Fruit fly (Drosophila melanogaster) whole organism, prepupa: ENCODE data around the gene mbm.

ENCODE experiments used
- CG10631 ChIP-seq: fragments of 200-800 bp; sonication (Bioruptor generic); optimal IDR thresholded peaks from 2 replicates; lab custom pipeline; 2016; ENCODE audit warnings: missing biosample characterization, missing genetic modification characterization
- CG11294 ChIP-seq: fragments of 200-800 bp; sonication (Bioruptor generic); IDR thresholded peaks from 2 replicates; pipeline ENCODE4 v1.3.6; 2022; ENCODE audit warnings: missing biosample characterization, missing genetic modification characterization
- CG11762 ChIP-seq: fragments of 200-800 bp; sonication (Bioruptor generic); optimal IDR thresholded peaks from 3 replicates; lab custom pipeline; 2016; ENCODE audit warnings: missing biosample characterization, missing genetic modification characterization; ENCODE audit not compliant: insufficient read depth
- CG15336 ChIP-seq: fragments of 200-800 bp; sonication (Bioruptor generic); IDR thresholded peaks from 2 replicates; pipeline ENCODE4 v1.3.6; 2022; ENCODE audit warnings: missing biosample characterization, missing genetic modification characterization
- CG1621 ChIP-seq: fragments of 200-800 bp; sonication (Bioruptor generic); optimal IDR thresholded peaks from 3 replicates; lab custom pipeline; 2018; ENCODE audit warnings: missing biosample characterization, mild to moderate bottlenecking, missing genetic modification characterization
- CG3032 ChIP-seq: fragments of 200-800 bp; optimal IDR thresholded peaks from 2 replicates; lab custom pipeline; 2019; ENCODE audit warnings: missing biosample characterization, mild to moderate bottlenecking, missing genetic modification characterization, moderate library complexity
- CG31627 ChIP-seq: fragments of 200-800 bp; sonication (Bioruptor generic); optimal IDR thresholded peaks from 3 replicates; lab custom pipeline; 2016; ENCODE audit warnings: missing biosample characterization, missing genetic modification characterization
- CG32006 ChIP-seq: fragments of 200-800 bp; sonication (Bioruptor generic); optimal IDR thresholded peaks from 3 replicates; lab custom pipeline; 2017; ENCODE audit warnings: missing biosample characterization, mild to moderate bottlenecking, missing genetic modification characterization
- CG3919 ChIP-seq: fragments of 200-800 bp; sonication (Bioruptor generic); optimal IDR thresholded peaks from 3 replicates; lab custom pipeline; 2016; ENCODE audit warnings: missing biosample characterization, missing genetic modification characterization
- CG4318 ChIP-seq: fragments of 200-800 bp; sonication (Bioruptor generic); optimal IDR thresholded peaks from 3 replicates; lab custom pipeline; 2017; ENCODE audit warnings: missing biosample characterization, mild to moderate bottlenecking, missing genetic modification characterization
- CG6163 ChIP-seq: fragments of 200-800 bp; sonication (Bioruptor generic); IDR thresholded peaks from 3 replicates; pipeline ENCODE4 v1.3.6; 2022; ENCODE audit warnings: missing biosample characterization, missing genetic modification characterization
- CG6276 ChIP-seq: fragments of 200-800 bp; sonication (Bioruptor generic); optimal IDR thresholded peaks from 2 replicates; lab custom pipeline; 2017; ENCODE audit warnings: missing biosample characterization, mild to moderate bottlenecking, missing genetic modification characterization
- CG6792 ChIP-seq: fragments of 200-800 bp; sonication (Bioruptor generic); optimal IDR thresholded peaks from 3 replicates; lab custom pipeline; 2016; ENCODE audit warnings: missing biosample characterization, missing genetic modification characterization
- CG6808 ChIP-seq: fragments of 200-800 bp; sonication (Bioruptor generic); optimal IDR thresholded peaks from 3 replicates; lab custom pipeline; 2017; ENCODE audit warnings: missing biosample characterization, missing genetic modification characterization, mild to moderate bottlenecking, moderate library complexity, missing genetic modification reagents
- CG6854 ChIP-seq: fragments of 200-800 bp; sonication (Bioruptor generic); optimal IDR thresholded peaks from 2 replicates; lab custom pipeline; 2017; ENCODE audit warnings: missing biosample characterization, mild to moderate bottlenecking, missing genetic modification characterization
- CG8319 ChIP-seq: fragments of 200-800 bp; sonication (Bioruptor generic); optimal IDR thresholded peaks from 3 replicates; lab custom pipeline; 2016; ENCODE audit warnings: missing biosample characterization, missing genetic modification characterization
- CG8632 ChIP-seq: fragments of 200-800 bp; sonication (Bioruptor generic); optimal IDR thresholded peaks from 3 replicates; lab custom pipeline; 2016; ENCODE audit warnings: missing biosample characterization, missing genetic modification characterization
- CG9139 ChIP-seq: fragments of 200-800 bp; sonication (Bioruptor generic); optimal IDR thresholded peaks from 3 replicates; lab custom pipeline; 2017; ENCODE audit warnings: missing biosample characterization, mild to moderate bottlenecking, missing genetic modification characterization
- Eip75B ChIP-seq: fragments of 200-800 bp; sonication (Bioruptor generic); optimal IDR thresholded peaks from 3 replicates; lab custom pipeline; 2016; ENCODE audit warnings: missing biosample characterization, missing genetic modification characterization
- Eip78C ChIP-seq: fragments of 200-800 bp; sonication (Bioruptor generic); peaks from one replicate; lab custom pipeline; 2016; ENCODE audit warnings: missing biosample characterization, missing genetic modification characterization
- Eip93F ChIP-seq: fragments of 200-800 bp; sonication (Bioruptor generic); optimal IDR thresholded peaks from 2 replicates; lab custom pipeline; 2016; ENCODE audit warnings: missing biosample characterization, mild to moderate bottlenecking, missing genetic modification characterization
- Ets21C ChIP-seq: fragments of 200-800 bp; sonication (Bioruptor generic); optimal IDR thresholded peaks from 3 replicates; lab custom pipeline; 2016; ENCODE audit warnings: missing biosample characterization, missing genetic modification characterization
- Ets96B ChIP-seq: fragments of 200-800 bp; optimal IDR thresholded peaks from 2 replicates; lab custom pipeline; 2019; ENCODE audit warnings: missing biosample characterization, mild to moderate bottlenecking, missing genetic modification characterization, moderate library complexity
- Gug ChIP-seq: fragments of 200-800 bp; sonication (Bioruptor generic); IDR thresholded peaks from 2 replicates; pipeline ENCODE4 v1.3.6; 2022; ENCODE audit warnings: missing biosample characterization, missing genetic modification characterization
- Hr4 ChIP-seq: fragments of 200-800 bp; sonication (Bioruptor generic); optimal IDR thresholded peaks from 3 replicates; lab custom pipeline; 2016; ENCODE audit warnings: missing biosample characterization, missing genetic modification characterization
- Lpt ChIP-seq: fragments of 200-800 bp; sonication (Bioruptor generic); optimal IDR thresholded peaks from 3 replicates; lab custom pipeline; 2016; ENCODE audit warnings: missing biosample characterization, missing genetic modification characterization
- Met ChIP-seq: fragments of 200-800 bp; sonication (Bioruptor generic); optimal IDR thresholded peaks from 3 replicates; lab custom pipeline; 2016; ENCODE audit warnings: missing biosample characterization, missing genetic modification characterization
- OdsH ChIP-seq: fragments of 200-800 bp; sonication (Bioruptor generic); optimal IDR thresholded peaks from 3 replicates; lab custom pipeline; 2016; ENCODE audit warnings: missing biosample characterization, missing genetic modification characterization
- Smox ChIP-seq: fragments of 200-800 bp; sonication (Bioruptor generic); optimal IDR thresholded peaks from 3 replicates; lab custom pipeline; 2016; ENCODE audit warnings: missing biosample characterization, missing genetic modification characterization
- Sox102F ChIP-seq: fragments of 200-800 bp; sonication (Bioruptor generic); optimal IDR thresholded peaks from 2 replicates; lab custom pipeline; 2016; ENCODE audit warnings: missing biosample characterization, mild to moderate bottlenecking, missing genetic modification characterization
- Sox14 ChIP-seq: fragments of 200-800 bp; sonication (Bioruptor generic); optimal IDR thresholded peaks from 3 replicates; lab custom pipeline; 2016; ENCODE audit warnings: missing biosample characterization, missing genetic modification characterization
- Sox15 ChIP-seq: fragments of 200-800 bp; sonication (Bioruptor generic); optimal IDR thresholded peaks from 3 replicates; lab custom pipeline; 2016; ENCODE audit warnings: missing biosample characterization, missing genetic modification characterization
- acj6 ChIP-seq: fragments of 200-800 bp; sonication (Bioruptor generic); optimal IDR thresholded peaks from 3 replicates; lab custom pipeline; 2016; ENCODE audit warnings: missing biosample characterization, missing genetic modification characterization
- dac ChIP-seq: fragments of 200-800 bp; sonication (Bioruptor generic); optimal IDR thresholded peaks from 2 replicates; lab custom pipeline; 2017; ENCODE audit warnings: missing biosample characterization, mild to moderate bottlenecking, missing genetic modification characterization
- dsx ChIP-seq: fragments of 200-800 bp; optimal IDR thresholded peaks from 3 replicates; lab custom pipeline; 2019; ENCODE audit warnings: missing biosample characterization, mild to moderate bottlenecking, missing genetic modification characterization, moderate library complexity; ENCODE audit not compliant: poor library complexity, severe bottlenecking
- eg ChIP-seq: fragments of 200-800 bp; sonication (Bioruptor generic); IDR thresholded peaks from 3 replicates; pipeline ENCODE4 v1.3.6; 2022; ENCODE audit warnings: missing biosample characterization, missing genetic modification characterization
- esn ChIP-seq: fragments of 200-800 bp; sonication (Bioruptor generic); optimal IDR thresholded peaks from 2 replicates; lab custom pipeline; 2016; ENCODE audit warnings: missing biosample characterization, mild to moderate bottlenecking, missing genetic modification characterization, moderate library complexity
- fd85E ChIP-seq: fragments of 200-800 bp; sonication (Bioruptor generic); optimal IDR thresholded peaks from 3 replicates; lab custom pipeline; 2016; ENCODE audit warnings: missing biosample characterization, missing genetic modification characterization
- fkh ChIP-seq: fragments of 200-800 bp; sonication (Bioruptor generic); optimal IDR thresholded peaks from 3 replicates; lab custom pipeline; 2017; ENCODE audit warnings: missing biosample characterization, mild to moderate bottlenecking, missing genetic modification characterization, moderate library complexity
- net ChIP-seq: fragments of 200-800 bp; sonication (Bioruptor generic); optimal IDR thresholded peaks from 3 replicates; lab custom pipeline; 2016; ENCODE audit warnings: missing biosample characterization, missing genetic modification characterization
- salr ChIP-seq, 2 experiments: fragments of 200-800 bp; sonication (Bioruptor generic); optimal IDR thresholded peaks; 3 replicates each; lab custom pipeline; 2016 to 2018; ENCODE audit warnings: missing biosample characterization in 2 of 2, missing genetic modification characterization in 2 of 2, mild to moderate bottlenecking in 1 of 2
- svp ChIP-seq: fragments of 200-800 bp; sonication (Bioruptor generic); peaks from one replicate; lab custom pipeline; 2016; ENCODE audit warnings: missing biosample characterization, missing genetic modification characterization
- topi ChIP-seq: fragments of 200-800 bp; sonication (Bioruptor generic); optimal IDR thresholded peaks from 3 replicates; lab custom pipeline; 2016; ENCODE audit warnings: missing biosample characterization, missing genetic modification characterization

Gene mbm

dm6 chr2L:249048-249825 lies 24.3 kb downstream of the mbm start (continued):
- TF ChIP-seq Sox14 (GFP tag; lab: Kevin White, UChicago) = peak; percentile 42
- peak; percentile 64 for TF ChIP-seq Gug (GFP tag; lab: Robert Waterston, UW)
- peak; percentile 61 for TF ChIP-seq acj6
- peak; percentile 24 for TF ChIP-seq CG8632 (GFP tag; lab: Kevin White, UChicago)
- peak; percentile 38 for TF ChIP-seq CG6163 (GFP tag; lab: Robert Waterston, UW)
- TF ChIP-seq CG8319 (GFP tag; lab: Kevin White, UChicago) = no peak
- TF ChIP-seq salr (GFP tag; optimal IDR thresholded peaks at IDR 0.05; lab: Kevin White, UChicago) = peak; percentile 34 to 85
- peak; percentile 9 for TF ChIP-seq CG1621
- TF ChIP-seq CG32006 (GFP tag; lab: Kevin White, UChicago) = peak; percentile 87
- peak; percentile 75 for TF ChIP-seq OdsH (GFP tag; lab: Kevin White, UChicago)
- TF ChIP-seq Ets21C (GFP tag; lab: Kevin White, UChicago) = peak; percentile 34
- peak; percentile 62 for TF ChIP-seq Eip75B (GFP tag; lab: Kevin White, UChicago)
- peak; percentile 36 for TF ChIP-seq CG31627 (GFP tag; lab: Kevin White, UChicago)
- TF ChIP-seq CG15336 = peak; percentile 70
- peak; percentile 50 for TF ChIP-seq CG6808 (GFP tag; lab: Kevin White, UChicago)
- peak; percentile 26 for TF ChIP-seq CG9139 (GFP tag; lab: Kevin White, UChicago)
- peak; percentile 42 for TF ChIP-seq CG3919

dm6 chr2L:248592-248991 lies 24.9 kb downstream of the mbm start:
- no peak for TF ChIP-seq net (GFP tag; lab: Kevin White, UChicago)
- no peak for TF ChIP-seq Gug (GFP tag; lab: Robert Waterston, UW)
- no peak for TF ChIP-seq CG3032 (tag; lab: Kevin White, UChicago)
- TF ChIP-seq Eip78C (GFP tag; lab: Kevin White, UChicago) = peak; percentile 12
- TF ChIP-seq CG6792 (GFP tag; lab: Kevin White, UChicago) = no peak
- TF ChIP-seq, all 60 proteins: peak for 1

dm6 chr2L:247845-248473 lies 25.6 kb downstream of the mbm start:
- TF ChIP-seq OdsH (GFP tag; lab: Kevin White, UChicago) (peak; percentile 74), CG4318 (GFP tag; lab: Kevin White, UChicago) (peak; percentile 78), Sox15 (peak; percentile 46), Ets21C (GFP tag; lab: Kevin White, UChicago) (no peak), CG8632 (GFP tag; lab: Kevin White, UChicago) (peak; percentile 65), Eip93F (GFP tag; lab: Kevin White, UChicago) (peak; percentile 57), CG32006 (GFP tag; lab: Kevin White, UChicago) (peak; percentile 85), CG3032 (tag; lab: Kevin White, UChicago) (peak; percentile 56), CG11294 (peak; percentile 50), CG1621 (no peak), salr (GFP tag; optimal IDR thresholded peaks at IDR 0.05; lab: Kevin White, UChicago) (peak in 1 of 2 experiments; percentile 79), CG6163 (GFP tag; lab: Robert Waterston, UW) (0 out of 3 replicates have a peak, but pooled peaks have one; percentile 11), CG6792 (GFP tag; lab: Kevin White, UChicago) (peak; percentile 73), topi (peak; percentile 71), esn (GFP tag; lab: Kevin White, UChicago) (peak; percentile 82), dsx (GFP tag; lab: Kevin White, UChicago) (no peak), eg (GFP tag; lab: Robert Waterston, UW) (peak; percentile 72), CG6276 (GFP tag; lab: Kevin White, UChicago) (peak; percentile 65), CG6854 (GFP tag; lab: Kevin White, UChicago) (peak; percentile 52), Gug (GFP tag; lab: Robert Waterston, UW) (peak; percentile 39; the same call in 1 of the 2 replicates), dac (GFP tag; lab: Kevin White, UChicago) (peak; percentile 63), Sox102F (peak; percentile 67), CG8319 (GFP tag; lab: Kevin White, UChicago) (peak; percentile 55), fkh (GFP tag; lab: Kevin White, UChicago) (no peak), CG31627 (GFP tag; lab: Kevin White, UChicago) (peak; percentile 51), fd85E (GFP tag; lab: Kevin White, UChicago) (peak; percentile 38), Ets96B (tag; lab: Kevin White, UChicago) (peak; percentile 67), Lpt (GFP tag; lab: Kevin White, UChicago) (peak; percentile 5), Eip78C (GFP tag; lab: Kevin White, UChicago) (peak; percentile 88), svp (peak; percentile 71), CG11762 (peak; percentile 58), CG10631 (GFP tag; lab: Kevin White, UChicago) (peak; percentile 76), Met (peak; percentile 77), Hr4 (GFP tag; lab: Kevin White, UChicago) (peak; percentile 66), Smox (GFP tag; lab: Kevin White, UChicago) (peak; percentile 74)
